Worm (Caenorhabditis elegans): Measurements from ENCODE around the gene ceh-40.
A peak's percentile ranks its signal among the peaks of the same experiment; 100 is the strongest.

ceh-40 gene

DNA sequence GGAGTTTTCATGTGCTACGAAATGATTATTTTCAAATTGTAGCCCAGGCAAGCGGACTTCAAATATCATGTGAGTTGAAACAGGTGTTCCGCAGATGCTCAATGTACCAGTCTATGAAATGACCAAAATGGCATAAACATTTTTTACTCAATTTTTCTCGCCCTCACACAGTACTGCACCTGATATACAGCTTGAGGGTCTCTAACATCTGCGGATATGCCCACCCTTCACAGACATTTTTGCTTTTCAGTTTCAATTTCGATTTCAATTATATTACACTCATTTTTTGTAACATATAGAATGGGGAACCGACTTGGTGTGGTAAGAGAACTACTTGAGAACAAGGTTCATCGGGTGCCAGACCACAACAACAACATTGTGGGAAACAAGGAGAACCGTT is 26.2 kb upstream of the ceh-40 start, which contains the start of gene F42F12.11:
TSS of gene F42F12.11 (plus strand) at position 301 of the 400 bp plus-strand sequence.
- no peak for TF ChIP-seq ceh-83 (GFP tag; optimal IDR thresholded peaks at IDR 0.05)
- no peak for TF ChIP-seq drap-1 (GFP tag; optimal IDR thresholded peaks at IDR 0.05)
- no peak for TF ChIP-seq sptf-1 (tag; optimal IDR thresholded peaks at IDR 0.05)
- no peak for TF ChIP-seq blmp-1 (tag; optimal IDR thresholded peaks at IDR 0.05)
- no peak for TF ChIP-seq nhr-12 (tag; optimal IDR thresholded peaks at IDR 0.05)
- no peak for TF ChIP-seq nhr-76 (tag; optimal IDR thresholded peaks at IDR 0.05)
- TF ChIP-seq pha-4 (tag; optimal IDR thresholded peaks at IDR 0.05), result no peak
- TF ChIP-seq nhr-28 (tag; optimal IDR thresholded peaks at IDR 0.05), result no peak
- TF ChIP-seq lin-13 (tag; optimal IDR thresholded peaks at IDR 0.05), result no peak
- TF ChIP-seq unc-62 (GFP tag; optimal IDR thresholded peaks at IDR 0.05), result no peak
- no peak for TF ChIP-seq M03D4.4 (tag; optimal IDR thresholded peaks at IDR 0.05)

ce11 chrX:12343279-12343678 is 22.7 kb upstream of the ceh-40 start, which contains the start of the genes nspc-9 and nspc-10:
Gene nspc-9 (minus strand): TSS chrX:12343379.
Gene nspc-10 (plus strand): TSS chrX:12343609.
- TF ChIP-seq unc-120 (tag; optimal IDR thresholded peaks at IDR 0.05; ENCODE audit: poor library complexity, severe bottlenecking), result no peak
- TF ChIP-seq nhr-12 (tag; optimal IDR thresholded peaks at IDR 0.05), result no peak
- TF ChIP-seq cnd-1 (tag; optimal IDR thresholded peaks at IDR 0.05), result no peak
- no peak for TF ChIP-seq elt-1 (tag; optimal IDR thresholded peaks at IDR 0.05; ENCODE audit: borderline replicate concordance, insufficient read depth)
- no peak for TF ChIP-seq lin-13 (tag; optimal IDR thresholded peaks at IDR 0.05)
- no peak for TF ChIP-seq mls-2 (tag; optimal IDR thresholded peaks at IDR 0.05)
- no peak for TF ChIP-seq nhr-2 (tag; optimal IDR thresholded peaks at IDR 0.05)
- no peak for TF ChIP-seq ces-1 (GFP tag; optimal IDR thresholded peaks at IDR 0.05)
- TF ChIP-seq zip-8 (tag; optimal IDR thresholded peaks at IDR 0.05), result no peak
- no peak for TF ChIP-seq nhr-237 (tag; optimal IDR thresholded peaks at IDR 0.05)
- no peak for TF ChIP-seq lin-32 (GFP tag; optimal IDR thresholded peaks at IDR 0.05)
- TF ChIP-seq unc-39 (tag; optimal IDR thresholded peaks at IDR 0.05), result no peak
- TF ChIP-seq elt-3 (tag; optimal IDR thresholded peaks at IDR 0.05), result no peak
- TF ChIP-seq sptf-1 (tag; optimal IDR thresholded peaks at IDR 0.05), result no peak

- TF ChIP-seq unc-39 (tag; optimal IDR thresholded peaks at IDR 0.05), result no peak
- no peak for TF ChIP-seq flh-1 (GFP tag; optimal IDR thresholded peaks at IDR 0.05)
- TF ChIP-seq blmp-1 (tag; optimal IDR thresholded peaks at IDR 0.05), result no peak
- no peak for TF ChIP-seq nhr-237 (tag; optimal IDR thresholded peaks at IDR 0.05)
- TF ChIP-seq ceh-39 (tag; optimal IDR thresholded peaks at IDR 0.05), result no peak
- TF ChIP-seq elt-1 (tag; optimal IDR thresholded peaks at IDR 0.05; ENCODE audit: borderline replicate concordance, insufficient read depth), result no peak
- no peak for TF ChIP-seq elt-3 (tag; optimal IDR thresholded peaks at IDR 0.05)
- TF ChIP-seq ham-2 (GFP tag; optimal IDR thresholded peaks at IDR 0.05), result no peak
- TF ChIP-seq lsy-2 (tag; optimal IDR thresholded peaks at IDR 0.05), result no peak
- no peak for TF ChIP-seq drap-1 (GFP tag; optimal IDR thresholded peaks at IDR 0.05)
- no peak for TF ChIP-seq sptf-1 (tag; optimal IDR thresholded peaks at IDR 0.05)
- TF ChIP-seq mls-2 (tag; optimal IDR thresholded peaks at IDR 0.05), result no peak
- TF ChIP-seq cnd-1 (tag; optimal IDR thresholded peaks at IDR 0.05), result no peak
- TF ChIP-seq pha-4 (tag; optimal IDR thresholded peaks at IDR 0.05), result no peak
- TF ChIP-seq nhr-2 (tag; optimal IDR thresholded peaks at IDR 0.05), result no peak
- TF ChIP-seq nhr-76 (tag; optimal IDR thresholded peaks at IDR 0.05), result no peak
Measured at ce11 chrX:12341338-12341737, 20.8 kb upstream of the ceh-40 start, which contains the start of gene zig-2. Gene zig-2 (minus strand): TSS chrX:12341438.

DNA sequence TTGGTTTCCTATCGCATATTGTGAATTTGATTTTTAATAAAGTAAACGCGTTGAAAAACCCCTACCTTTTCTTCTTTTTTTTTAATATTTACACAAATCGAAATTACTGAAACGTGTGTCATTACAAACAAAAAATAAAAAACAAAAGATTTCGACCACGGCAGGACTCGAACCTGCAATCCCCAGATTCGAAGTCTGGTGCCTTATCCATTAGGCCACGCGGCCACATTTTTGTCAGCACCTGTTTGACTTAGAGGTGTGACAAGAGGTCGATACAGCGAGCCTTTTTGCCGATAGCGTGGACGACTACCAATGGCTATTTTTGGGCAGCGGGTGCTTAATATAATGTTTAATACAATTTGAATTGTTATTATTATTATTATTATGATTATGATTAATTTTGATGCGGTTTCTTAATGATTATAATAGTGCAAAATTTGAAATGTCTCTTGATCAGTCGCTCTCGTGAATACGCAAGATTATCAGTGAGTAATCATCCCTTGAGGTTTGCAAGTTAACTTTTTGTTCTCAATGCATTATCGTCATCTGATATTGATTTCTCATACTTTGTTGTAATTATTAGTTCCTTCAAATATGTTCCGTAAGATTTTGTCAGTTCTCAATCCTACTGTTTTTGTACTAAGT is 17.4 kb upstream of the ceh-40 start, which contains the start of gene srd-44:
TSS of gene srd-44 (plus strand) at position 595 of the 645 bp plus-strand sequence.
- TF ChIP-seq nhr-12 (tag; optimal IDR thresholded peaks at IDR 0.05), result no peak
- no peak for TF ChIP-seq nhr-237 (tag; optimal IDR thresholded peaks at IDR 0.05)
- peak; percentile 72 for TF ChIP-seq ceh-83 (GFP tag; optimal IDR thresholded peaks at IDR 0.05)
- TF ChIP-seq ces-1 (GFP tag; optimal IDR thresholded peaks at IDR 0.05), result no peak
- TF ChIP-seq bed-3 (GFP tag; optimal IDR thresholded peaks at IDR 0.05), result no peak
- TF ChIP-seq zip-8 (tag; optimal IDR thresholded peaks at IDR 0.05), result no peak
- peak; percentile 49 for TF ChIP-seq M03D4.4 (tag; optimal IDR thresholded peaks at IDR 0.05)
- TF ChIP-seq ztf-11 (tag; optimal IDR thresholded peaks at IDR 0.05), result no peak
- peak; percentile 58 for TF ChIP-seq sem-2 (GFP tag; optimal IDR thresholded peaks at IDR 0.05)
- peak; percentile 26 for TF ChIP-seq cnd-1 (tag; optimal IDR thresholded peaks at IDR 0.05)
- no peak for TF ChIP-seq unc-120 (tag; optimal IDR thresholded peaks at IDR 0.05; ENCODE audit: poor library complexity, severe bottlenecking)
- TF ChIP-seq drap-1 (GFP tag; optimal IDR thresholded peaks at IDR 0.05), result no peak
- TF ChIP-seq nhr-2 (tag; optimal IDR thresholded peaks at IDR 0.05), result no peak
- TF ChIP-seq unc-62 (GFP tag; optimal IDR thresholded peaks at IDR 0.05), result no peak
- TF ChIP-seq lin-32 (GFP tag; optimal IDR thresholded peaks at IDR 0.05), result no peak

DNA sequence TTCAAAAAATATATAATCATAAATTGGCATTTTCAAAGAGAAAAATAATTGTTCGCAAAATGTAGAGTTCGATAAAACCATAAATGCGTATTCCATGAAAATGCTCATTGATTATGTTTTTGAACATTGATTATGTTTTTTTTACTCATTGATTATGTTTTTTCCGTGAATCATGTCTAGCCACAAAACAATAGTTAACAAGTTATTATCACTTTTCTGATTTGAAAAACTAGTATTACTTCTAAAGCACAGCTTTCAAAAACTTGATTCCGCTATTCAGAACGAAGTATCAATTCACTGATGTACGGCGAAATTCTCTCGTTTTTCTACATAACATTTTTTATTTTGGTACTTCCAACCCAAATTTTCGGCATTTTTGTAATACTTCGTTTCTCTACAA is 15.2 kb upstream of the ceh-40 start, which contains the start of gene srd-48:
TSS of gene srd-48 (plus strand) at position 301 of the 400 bp plus-strand sequence.
- no peak for TF ChIP-seq cnd-1 (tag; optimal IDR thresholded peaks at IDR 0.05)
- TF ChIP-seq unc-39 (tag; optimal IDR thresholded peaks at IDR 0.05), result no peak
